Worm (Caenorhabditis elegans) whole organism, young adult: Measurements from ENCODE around the gene gur-3.

Source experiments
- B0035.1 ChIP-seq: sonication (generic microtip); optimal IDR thresholded peaks from 2 replicates; lab custom pipeline; 2016; ENCODE audit warnings: missing genetic modification characterization, mild to moderate bottlenecking, missing compliant biosample characterization, missing genotype, missing genetic modification reagents
- C06A6.2 ChIP-seq: fragments of 200-800 bp; sonication (Bioruptor generic); conservative IDR thresholded peaks from 2 replicates; pipeline ENCODE4 v1.3.6; 2022; ENCODE audit warnings: missing genetic modification characterization, missing compliant biosample characterization
- F22D6.2 ChIP-seq: sonication (generic microtip); optimal IDR thresholded peaks from 2 replicates; lab custom pipeline; 2016; ENCODE audit warnings: mild to moderate bottlenecking, missing genetic modification characterization, missing compliant biosample characterization
- Y56A3A.18 ChIP-seq: fragments of 200-800 bp; sonication (Bioruptor generic); IDR thresholded peaks from 2 replicates; pipeline ENCODE4 v1.3.6; 2022; ENCODE audit warnings: missing genetic modification reagents, missing genetic modification characterization, missing compliant biosample characterization
- ama-1 ChIP-seq, 3 experiments: fragments of 150-350 bp in 1 of 3; sonication (generic microtip) in 2 of 3; optimal IDR thresholded peaks; 2 replicates each; lab custom pipeline; 2014 to 2018; ENCODE audit warnings: missing biosample characterization in 2 of 3, missing genetic modification characterization in 2 of 3, missing genetic modification reagents in 2 of 3
- aptf-3 ChIP-seq: fragments of 200-800 bp; sonication (Bioruptor generic); IDR thresholded peaks from 2 replicates; pipeline ENCODE4 v1.3.6; 2022; ENCODE audit warnings: missing genetic modification characterization, missing compliant biosample characterization
- atf-7 ChIP-seq: sonication (generic microtip); optimal IDR thresholded peaks from 2 replicates; lab custom pipeline; 2017; ENCODE audit warnings: mild to moderate bottlenecking, missing genetic modification characterization, missing compliant biosample characterization
- athp-1 ChIP-seq: sonication (generic microtip); optimal IDR thresholded peaks from 2 replicates; lab custom pipeline; 2017; ENCODE audit warnings: mild to moderate bottlenecking, missing genetic modification characterization, missing compliant biosample characterization
- attf-6 ChIP-seq: fragments of 200-800 bp; sonication (Bioruptor generic); IDR thresholded peaks from 2 replicates; pipeline ENCODE4 v1.3.6; 2022; ENCODE audit warnings: missing genetic modification reagents, missing genetic modification characterization, missing compliant biosample characterization
- cebp-1 ChIP-seq, 2 experiments: fragments of 200-800 bp in 1 of 2; sonication (Bioruptor generic) in 1 of 2; sonication (generic microtip) in 1 of 2; IDR thresholded peaks in 1 of 2; optimal IDR thresholded peaks in 1 of 2; 2 replicates each; pipeline versions ENCODE4 v1.3.6 to Lab custom; 2017 to 2022; ENCODE audit warnings: missing compliant biosample characterization in 2 of 2, missing genetic modification characterization in 2 of 2, mild to moderate bottlenecking in 1 of 2, missing genetic modification reagents in 1 of 2, moderate library complexity in 1 of 2
- ceh-40 ChIP-seq: fragments of 200-800 bp; sonication (Bioruptor generic); IDR thresholded peaks from 2 replicates; pipeline ENCODE4 v1.3.6; 2022; ENCODE audit warnings: missing genetic modification characterization, missing compliant biosample characterization
- ceh-58 ChIP-seq: fragments of 200-800 bp; sonication (Bioruptor generic); IDR thresholded peaks from 2 replicates; pipeline ENCODE4 v1.3.6; 2022; ENCODE audit warnings: missing genetic modification characterization, missing compliant biosample characterization
- chd-7 ChIP-seq: sonication (generic microtip); optimal IDR thresholded peaks from 2 replicates; lab custom pipeline; 2016; ENCODE audit warnings: mild to moderate bottlenecking, missing genetic modification characterization, moderate library complexity, missing compliant biosample characterization
- dox-1 ChIP-seq: fragments of 200-800 bp; sonication (Bioruptor generic); IDR thresholded peaks from 2 replicates; pipeline ENCODE4 v1.3.6; 2022; ENCODE audit warnings: missing genetic modification reagents, missing genetic modification characterization, missing compliant biosample characterization
- dpl-1 ChIP-seq: fragments of 150-350 bp; optimal IDR thresholded peaks from 2 replicates; lab custom pipeline; 2014; ENCODE audit warnings: missing biosample characterization, missing genetic modification reagents, missing genetic modification characterization
- egl-18 ChIP-seq: fragments of 200-800 bp; sonication (Bioruptor generic); IDR thresholded peaks from 2 replicates; pipeline ENCODE4 v1.3.6; 2022; ENCODE audit warnings: missing genetic modification reagents, missing genetic modification characterization, missing compliant biosample characterization
- egrh-3 ChIP-seq: fragments of 200-800 bp; sonication (Bioruptor generic); IDR thresholded peaks from 2 replicates; pipeline ENCODE4 v1.3.6; 2022; ENCODE audit warnings: missing genetic modification reagents, missing genetic modification characterization, missing compliant biosample characterization
- fkh-3 ChIP-seq: sonication (generic microtip); optimal IDR thresholded peaks from 2 replicates; lab custom pipeline; 2016; ENCODE audit warnings: mild to moderate bottlenecking, missing genetic modification characterization, missing compliant biosample characterization
- hmg-20 ChIP-seq: fragments of 200-800 bp; sonication (Bioruptor generic); IDR thresholded peaks from 2 replicates; pipeline ENCODE4 v1.3.6; 2022; ENCODE audit warnings: missing genetic modification reagents, missing genetic modification characterization, missing compliant biosample characterization
- hrde-1 ChIP-seq: sonication (generic microtip); optimal IDR thresholded peaks from 2 replicates; lab custom pipeline; 2016; ENCODE audit warnings: missing genetic modification characterization, mild to moderate bottlenecking, missing compliant biosample characterization, moderate library complexity, missing genotype, missing genetic modification reagents, borderline replicate concordance
- lin-26 ChIP-seq: fragments of 200-800 bp; sonication (Bioruptor generic); IDR thresholded peaks from 2 replicates; pipeline ENCODE4 v1.3.6; 2022; ENCODE audit warnings: missing genetic modification reagents, missing genetic modification characterization, missing compliant biosample characterization
- lin-54 ChIP-seq: fragments of 200-800 bp; sonication (Bioruptor generic); optimal IDR thresholded peaks from 2 replicates; lab custom pipeline; 2018; ENCODE audit warnings: mild to moderate bottlenecking, missing genetic modification characterization, missing compliant biosample characterization
- lsl-1 ChIP-seq: fragments of 200-800 bp; sonication (Bioruptor generic); optimal IDR thresholded peaks from 2 replicates; lab custom pipeline; 2018; ENCODE audit warnings: mild to moderate bottlenecking, missing genetic modification characterization, moderate library complexity, missing compliant biosample characterization
- lsy-27 ChIP-seq: sonication (generic microtip); optimal IDR thresholded peaks from 2 replicates; lab custom pipeline; 2017; ENCODE audit warnings: missing genetic modification characterization, mild to moderate bottlenecking, missing compliant biosample characterization, antibody characterized with exemption, missing genotype, borderline replicate concordance; ENCODE audit not compliant: insufficient read depth
- madf-10 ChIP-seq: sonication (generic microtip); optimal IDR thresholded peaks from 2 replicates; lab custom pipeline; 2016; ENCODE audit warnings: mild to moderate bottlenecking, missing genetic modification characterization, missing compliant biosample characterization
- mel-28 ChIP-seq: sonication (generic microtip); optimal IDR thresholded peaks from 2 replicates; lab custom pipeline; 2016; ENCODE audit warnings: borderline replicate concordance, mild to moderate bottlenecking, missing genetic modification characterization, missing compliant biosample characterization
- mxl-1 ChIP-seq: sonication (generic microtip); optimal IDR thresholded peaks from 2 replicates; lab custom pipeline; 2016; ENCODE audit warnings: missing genetic modification characterization, missing compliant biosample characterization
- nfya-2 ChIP-seq: fragments of 200-800 bp; sonication (Bioruptor generic); IDR thresholded peaks from 2 replicates; pipeline ENCODE4 v1.3.6; 2022; ENCODE audit warnings: missing genetic modification reagents, missing genetic modification characterization, missing compliant biosample characterization
- nfyb-1 ChIP-seq: fragments of 200-800 bp; sonication (Bioruptor generic); IDR thresholded peaks from 2 replicates; pipeline ENCODE4 v1.3.6; 2022; ENCODE audit warnings: missing genetic modification reagents, missing genetic modification characterization, missing compliant biosample characterization
- nhr-120 ChIP-seq: fragments of 200-800 bp; sonication (Bioruptor generic); IDR thresholded peaks from 2 replicates; pipeline ENCODE4 v1.3.6; 2022; ENCODE audit warnings: missing genetic modification characterization, missing compliant biosample characterization
- nhr-179 ChIP-seq: sonication (generic microtip); optimal IDR thresholded peaks from 2 replicates; lab custom pipeline; 2016; ENCODE audit warnings: mild to moderate bottlenecking, missing genetic modification characterization, missing compliant biosample characterization
- nhr-27 ChIP-seq: fragments of 200-800 bp; sonication (Bioruptor generic); optimal IDR thresholded peaks from 2 replicates; lab custom pipeline; 2018; ENCODE audit warnings: mild to moderate bottlenecking, missing genetic modification characterization, moderate library complexity, missing compliant biosample characterization
- nhr-80 ChIP-seq: sonication (generic microtip); optimal IDR thresholded peaks from 2 replicates; lab custom pipeline; 2016; ENCODE audit warnings: missing genetic modification characterization, missing compliant biosample characterization
- rcor-1 ChIP-seq: fragments of 200-800 bp; sonication (Bioruptor generic); IDR thresholded peaks from 2 replicates; pipeline ENCODE4 v1.3.6; 2022; ENCODE audit warnings: missing genetic modification reagents, missing genetic modification characterization, missing compliant biosample characterization
- rec-8 ChIP-seq, 2 experiments: sonication (generic microtip); optimal IDR thresholded peaks; 2 replicates each; lab custom pipeline; 2016; ENCODE audit warnings: mild to moderate bottlenecking in 2 of 2, missing genetic modification characterization in 2 of 2, missing genetic modification reagents in 2 of 2, missing genotype in 2 of 2, missing biosample characterization in 1 of 2, missing compliant biosample characterization in 1 of 2, moderate library complexity in 1 of 2
- rpc-1 ChIP-seq, 2 experiments: fragments of 150-350 bp in 1 of 2; sonication (generic microtip) in 1 of 2; optimal IDR thresholded peaks; 2 replicates each; lab custom pipeline; 2014 to 2018; ENCODE audit warnings: missing biosample characterization in 1 of 2, missing genetic modification characterization in 1 of 2, missing genetic modification reagents in 1 of 2, missing genotype in 1 of 2
- snpc-1.1 ChIP-seq: sonication (generic microtip); optimal IDR thresholded peaks from 2 replicates; lab custom pipeline; 2017; ENCODE audit warnings: missing genetic modification characterization, mild to moderate bottlenecking, missing compliant biosample characterization, antibody characterized with exemption, moderate library complexity, missing genotype, missing genetic modification reagents; ENCODE audit not compliant: insufficient read depth
- snpc-3.4 ChIP-seq: sonication (generic microtip); optimal IDR thresholded peaks from 2 replicates; lab custom pipeline; 2017; ENCODE audit warnings: missing genetic modification characterization, mild to moderate bottlenecking, missing compliant biosample characterization, antibody characterized with exemption, moderate library complexity, missing genotype, missing genetic modification reagents
- snpc-4 ChIP-seq, 5 experiments: fragments of 150-350 bp in 1 of 5; sonication (generic microtip) in 4 of 5; optimal IDR thresholded peaks; 2 replicates each; lab custom pipeline; 2014 to 2018; ENCODE audit warnings: missing genetic modification characterization in 5 of 5, missing biosample characterization in 3 of 5, antibody characterized with exemption in 2 of 5, mild to moderate bottlenecking in 2 of 5, missing compliant biosample characterization in 2 of 5, missing genotype in 2 of 5, moderate library complexity in 2 of 5, missing genetic modification reagents in 1 of 5
- tbx-9 ChIP-seq: sonication (generic microtip); optimal IDR thresholded peaks from 2 replicates; lab custom pipeline; 2016; ENCODE audit warnings: borderline replicate concordance, missing genetic modification characterization, inconsistent platforms, missing compliant biosample characterization
- zfh-2 ChIP-seq: fragments of 200-800 bp; sonication (Bioruptor generic); conservative IDR thresholded peaks from 2 replicates; pipeline ENCODE4 v1.3.6; 2022; ENCODE audit warnings: missing genetic modification reagents, missing genetic modification characterization, missing compliant biosample characterization
- ztf-22 ChIP-seq: fragments of 200-800 bp; sonication (Bioruptor generic); optimal IDR thresholded peaks from 2 replicates; lab custom pipeline; 2018; ENCODE audit warnings: mild to moderate bottlenecking, missing genetic modification characterization, moderate library complexity, missing compliant biosample characterization

Gene gur-3

ce11 chrX:10401118-10401517, 5.0 kb downstream of the gur-3 start:
- no peak for TF ChIP-seq ceh-58 (GFP tag; lab: Robert Waterston, UW)
- no peak for TF ChIP-seq F22D6.2
- TF ChIP-seq egrh-3 (GFP tag; lab: Robert Waterston, UW) = no peak
- TF ChIP-seq madf-10 (tag; lab: Kevin White, UChicago) = no peak
- no peak for TF ChIP-seq ztf-22 (GFP tag; lab: Kevin White, UChicago)
- no peak for TF ChIP-seq dpl-1
- no peak for TF ChIP-seq rcor-1
- TF ChIP-seq hmg-20 (GFP tag; lab: Robert Waterston, UW) = no peak
- TF ChIP-seq nhr-80 (tag; lab: Kevin White, UChicago) = no peak
- no peak for TF ChIP-seq C06A6.2 (GFP tag; lab: Robert Waterston, UW)
- TF ChIP-seq fkh-3 (tag; lab: Kevin White, UChicago) = no peak
- no peak for TF ChIP-seq snpc-1.1 (tag; lab: Kevin White, UChicago)
- TF ChIP-seq lsy-27 (tag; lab: Kevin White, UChicago) = no peak
- no peak for TF ChIP-seq atf-7
- TF ChIP-seq Y56A3A.18 (GFP tag; lab: Robert Waterston, UW) = no peak
- no peak for TF ChIP-seq nfyb-1
- no peak for TF ChIP-seq ama-1 (optimal IDR thresholded peaks at IDR 0.05; lab: Kevin White, UChicago)
- no peak for TF ChIP-seq ama-1 (GFP tag; optimal IDR thresholded peaks at IDR 0.05; lab: Kevin White, UChicago)
- TF ChIP-seq snpc-3.4 (tag; lab: Kevin White, UChicago) = no peak

- TF ChIP-seq rpc-1 (optimal IDR thresholded peaks at IDR 0.05; lab: Kevin White, UChicago) = no peak
- no peak for TF ChIP-seq rpc-1 (tag; optimal IDR thresholded peaks at IDR 0.05; lab: Kevin White, UChicago)
- no peak for TF ChIP-seq aptf-3 (GFP tag; lab: Robert Waterston, UW)
- no peak for TF ChIP-seq hrde-1 (tag; lab: Kevin White, UChicago)
- TF ChIP-seq zfh-2 (GFP tag; lab: Robert Waterston, UW) = peak; percentile 43; the same call in 1 of the 2 replicates
- no peak for TF ChIP-seq cebp-1 (GFP tag; IDR thresholded peaks at IDR 0.05; lab: Robert Waterston, UW)
- no peak for TF ChIP-seq cebp-1 (tag; optimal IDR thresholded peaks at IDR 0.05; lab: Kevin White, UChicago)
- TF ChIP-seq nhr-179 = no peak
- TF ChIP-seq B0035.1 = no peak
- no peak for TF ChIP-seq snpc-3.4 (tag; lab: Kevin White, UChicago)
- TF ChIP-seq ceh-40 (GFP tag; lab: Robert Waterston, UW) = no peak
- no peak for TF ChIP-seq nhr-27 (tag; lab: Kevin White, UChicago)
- no peak for TF ChIP-seq rcor-1
- TF ChIP-seq nfya-2 (GFP tag; lab: Robert Waterston, UW) = no peak
- TF ChIP-seq egrh-3 (GFP tag; lab: Robert Waterston, UW) = peak; percentile 39; the same call in 1 of the 2 replicates
- TF ChIP-seq lin-26 (GFP tag; lab: Robert Waterston, UW) = no peak
- TF ChIP-seq tbx-9 (tag; lab: Kevin White, UChicago) = no peak
- no peak for TF ChIP-seq lsl-1 (GFP tag; lab: Kevin White, UChicago)
- no peak for TF ChIP-seq nhr-120
- TF ChIP-seq chd-7 = peak; percentile 45
- TF ChIP-seq egl-18 (GFP tag; lab: Robert Waterston, UW) = no peak
- TF ChIP-seq mel-28 (tag; lab: Kevin White, UChicago) = no peak
- TF ChIP-seq lin-54 (GFP tag; lab: Kevin White, UChicago) = no peak
- no peak for TF ChIP-seq mxl-1 (tag; lab: Kevin White, UChicago)
- TF ChIP-seq attf-6 (GFP tag; lab: Robert Waterston, UW) = no peak
- peak; percentile 30; the same call in 1 of the 2 replicates for TF ChIP-seq dox-1 (GFP tag; lab: Robert Waterston, UW)
- TF ChIP-seq athp-1 (tag; lab: Kevin White, UChicago) = no peak
- TF ChIP-seq snpc-4 (GFP tag; optimal IDR thresholded peaks at IDR 0.05; lab: Kevin White, UChicago) = no peak
- no peak for TF ChIP-seq snpc-4 (tag; optimal IDR thresholded peaks at IDR 0.05; lab: Kevin White, UChicago)
- TF ChIP-seq rec-8 (tag; optimal IDR thresholded peaks at IDR 0.05; lab: Kevin White, UChicago) = no peak
- peak; percentile 21 for TF ChIP-seq nhr-80 (tag; lab: Kevin White, UChicago)
Measured at ce11 chrX:10396509-10397292, 9.4 kb downstream of the gur-3 start, which contains the start of gene pkn-1. Gene pkn-1 (plus strand): TSS chrX:10397242.
